Worm (Caenorhabditis elegans): ENCODE measurements around the gene T22B2.2.
A peak's percentile ranks its signal among the peaks of the same experiment; 100 is the strongest.

Gene T22B2.2

ce11 chrX:3937884-3938283 is 17.7 kb downstream of the T22B2.2 start:
- TF ChIP-seq unc-130 (GFP tag; optimal IDR thresholded peaks at IDR 0.05) (no peak), aha-1 (tag) (peak; percentile 96)

ce11 chrX:3938950-3939349 is 18.7 kb downstream of the T22B2.2 start, which contains the start of gene T19D2.3:
Gene T19D2.3 (plus strand): TSS chrX:3939250.
- TF ChIP-seq ZK337.2 (GFP tag; IDR thresholded peaks at IDR 0.05) (no peak), F37D6.2 (tag; optimal IDR thresholded peaks at IDR 0.05) (no peak), rbr-2 (tag; optimal IDR thresholded peaks at IDR 0.05) (no peak), ces-1 (GFP tag; optimal IDR thresholded peaks at IDR 0.05) (no peak)

DNA sequence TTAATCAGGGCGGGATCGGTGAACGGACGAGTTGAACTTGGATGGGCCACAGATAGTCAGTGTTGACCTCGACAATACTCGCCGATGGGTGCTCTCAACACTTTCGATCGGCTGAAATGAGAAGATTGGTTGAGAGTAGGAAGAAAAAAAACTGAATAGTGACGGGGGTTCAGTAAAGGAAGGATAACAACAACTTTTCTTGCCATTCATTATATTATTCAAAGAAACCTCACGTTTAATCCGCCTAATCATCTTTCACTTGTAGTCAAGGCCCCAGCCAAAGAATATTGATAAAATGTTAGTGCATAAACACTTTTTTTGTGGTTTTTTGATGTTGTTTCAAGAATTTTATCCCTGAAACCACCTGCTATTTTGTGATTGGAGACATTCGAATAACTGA is 22.1 kb downstream of the T22B2.2 start, which contains the start of gene T19D2.13:
Gene T19D2.13, minus strand, starts transcription at position 101 of the 400 bp plus-strand sequence.
- TF ChIP-seq unc-62 (GFP tag; optimal IDR thresholded peaks at IDR 0.05 in 1 of 2): peak in 1 of 2 experiments; percentile 82
- TF ChIP-seq unc-62 (tag; optimal IDR thresholded peaks at IDR 0.05): no peak
- 0 out of 2 replicates have a peak, but pooled peaks have one; percentile 26 for TF ChIP-seq D1046.2 (GFP tag; IDR thresholded peaks at IDR 0.05)
- TF ChIP-seq Y5F2A.4 (GFP tag; optimal IDR thresholded peaks at IDR 0.05): no peak
- no peak for TF ChIP-seq pqm-1 (tag; optimal IDR thresholded peaks at IDR 0.05)
- no peak for TF ChIP-seq attf-4 (tag; optimal IDR thresholded peaks at IDR 0.05)

- TF ChIP-seq saeg-2 (GFP tag; IDR thresholded peaks at IDR 0.05) (no peak), lin-29 (GFP tag; IDR thresholded peaks at IDR 0.05) (no peak), unc-62 (GFP tag; optimal IDR thresholded peaks at IDR 0.05 in 1 of 2) (no peak), unc-62 (tag; optimal IDR thresholded peaks at IDR 0.05) (no peak), lin-13 (GFP tag; optimal IDR thresholded peaks at IDR 0.05) (no peak), F26F4.8 (GFP tag; conservative IDR thresholded peaks at IDR 0.05) (no peak), rbr-2 (tag; optimal IDR thresholded peaks at IDR 0.05) (no peak), madf-5 (GFP tag; IDR thresholded peaks at IDR 0.05) (no peak), Y105C5A.15 (GFP tag; IDR thresholded peaks at IDR 0.05) (no peak), mxl-3 (GFP tag; optimal IDR thresholded peaks at IDR 0.05) (no peak), nhr-237 (tag; optimal IDR thresholded peaks at IDR 0.05) (no peak), daf-19 (GFP tag; conservative IDR thresholded peaks at IDR 0.05) (no peak), nhr-102 (tag; optimal IDR thresholded peaks at IDR 0.05) (no peak), nhr-42 (GFP tag; IDR thresholded peaks at IDR 0.05) (no peak), nhr-28 (tag; optimal IDR thresholded peaks at IDR 0.05) (no peak), ceh-44 (GFP tag; IDR thresholded peaks at IDR 0.05) (no peak), unc-39 (tag; optimal IDR thresholded peaks at IDR 0.05) (no peak), duxl-1 (tag; optimal IDR thresholded peaks at IDR 0.05; ENCODE audit: poor library complexity) (no peak), ceh-20 (GFP tag; IDR thresholded peaks at IDR 0.05) (no peak), madf-9 (GFP tag; conservative IDR thresholded peaks at IDR 0.05) (no peak)
Measured at ce11 chrX:3943213-3943612, 23.0 kb downstream of the T22B2.2 start, which contains the start of gene ptp-4A2. Gene ptp-4A2 (minus strand): TSS chrX:3943313.

ce11 chrX:3944073-3944472 is 23.9 kb downstream of the T22B2.2 start:
- TF ChIP-seq nhr-28 (tag; optimal IDR thresholded peaks at IDR 0.05) (no peak), hlh-30 (tag; optimal IDR thresholded peaks at IDR 0.05; ENCODE audit: insufficient read depth) (peak; percentile 72), dve-1 (tag; optimal IDR thresholded peaks at IDR 0.05; ENCODE audit: insufficient read depth) (peak; percentile 54), F49E8.2 (tag; optimal IDR thresholded peaks at IDR 0.05; ENCODE audit: borderline replicate concordance) (no peak), gei-8 (GFP tag; optimal IDR thresholded peaks at IDR 0.05) (no peak), snpc-1.2 (GFP tag; IDR thresholded peaks at IDR 0.05) (no peak), mep-1 (tag; optimal IDR thresholded peaks at IDR 0.05) (no peak), egl-27 (tag; optimal IDR thresholded peaks at IDR 0.05) (no peak), ZK337.2 (GFP tag; IDR thresholded peaks at IDR 0.05) (no peak), daf-16 (GFP tag; optimal IDR thresholded peaks at IDR 0.05) (no peak), daf-16 (tag; optimal IDR thresholded peaks at IDR 0.05) (peak; percentile 69), unc-62 (GFP tag; optimal IDR thresholded peaks at IDR 0.05 in 1 of 2) (peak in 1 of 2 experiments; percentile 22), unc-62 (tag; optimal IDR thresholded peaks at IDR 0.05) (no peak), mxl-3 (GFP tag; optimal IDR thresholded peaks at IDR 0.05) (no peak), aha-1 (tag) (peak; percentile 64), lin-38 (GFP tag; IDR thresholded peaks at IDR 0.05) (no peak), pqm-1 (tag; optimal IDR thresholded peaks at IDR 0.05) (peak; percentile 25), lin-29 (GFP tag; IDR thresholded peaks at IDR 0.05) (no peak), mxl-2 (GFP tag; conservative IDR thresholded peaks at IDR 0.05) (no peak), Y5F2A.4 (GFP tag; optimal IDR thresholded peaks at IDR 0.05) (no peak), dmd-8 (GFP tag; IDR thresholded peaks at IDR 0.05) (no peak), hlh-11 (tag; optimal IDR thresholded peaks at IDR 0.05) (peak; percentile 70), hif-1 (tag; optimal IDR thresholded peaks at IDR 0.05) (peak in 1 of 2 experiments; percentile 16), mdl-1 (tag; optimal IDR thresholded peaks at IDR 0.05) (no peak)

Measured in whole organism, L4 larva.